Worm (Caenorhabditis elegans) whole organism, mixed stage, embryonic: ENCODE measurements around the gene C46F9.5.

Experiments used
- M03D4.4 ChIP-seq: sonication (generic microtip); optimal IDR thresholded peaks from 2 replicates; lab custom pipeline; 2017; ENCODE audit warnings: mild to moderate bottlenecking, missing genetic modification characterization, missing compliant biosample characterization
- blmp-1 ChIP-seq: fragments of 150-350 bp; optimal IDR thresholded peaks from 2 replicates; lab custom pipeline; 2014; ENCODE audit warnings: missing biosample characterization, missing genetic modification characterization
- ces-1 ChIP-seq: fragments of 150-350 bp; optimal IDR thresholded peaks from 2 replicates; lab custom pipeline; 2014; ENCODE audit warnings: missing biosample characterization, missing genetic modification reagents, missing genetic modification characterization
- elt-3 ChIP-seq: fragments of 150-350 bp; optimal IDR thresholded peaks from 2 replicates; lab custom pipeline; 2014; ENCODE audit warnings: missing biosample characterization, missing genetic modification characterization
- lsy-2 ChIP-seq: fragments of 150-350 bp; optimal IDR thresholded peaks from 2 replicates; lab custom pipeline; 2014; ENCODE audit warnings: missing biosample characterization, missing genetic modification characterization
- nhr-12 ChIP-seq: fragments of 150-350 bp; optimal IDR thresholded peaks from 2 replicates; lab custom pipeline; 2014; ENCODE audit warnings: missing biosample characterization, missing genetic modification characterization
- nhr-237 ChIP-seq: fragments of 150-350 bp; optimal IDR thresholded peaks from 2 replicates; lab custom pipeline; 2014; ENCODE audit warnings: missing biosample characterization, missing genetic modification characterization
- nhr-28 ChIP-seq: fragments of 150-350 bp; optimal IDR thresholded peaks from 2 replicates; lab custom pipeline; 2014; ENCODE audit warnings: missing biosample characterization, missing genetic modification characterization
- nhr-76 ChIP-seq: sonication (generic microtip); optimal IDR thresholded peaks from 2 replicates; lab custom pipeline; 2017; ENCODE audit warnings: missing biosample characterization, missing genetic modification characterization
- unc-39 ChIP-seq: fragments of 150-350 bp; optimal IDR thresholded peaks from 2 replicates; lab custom pipeline; 2014; ENCODE audit warnings: missing biosample characterization, missing genetic modification characterization

- no peak for TF ChIP-seq blmp-1 (tag; lab: Kevin White, UChicago)
- no peak for TF ChIP-seq M03D4.4 (tag; lab: Kevin White, UChicago)
- TF ChIP-seq nhr-76: no peak
- no peak for TF ChIP-seq nhr-237 (tag; lab: Kevin White, UChicago)
- no peak for TF ChIP-seq elt-3 (tag; lab: Kevin White, UChicago)
- TF ChIP-seq lsy-2 (tag; lab: Kevin White, UChicago): no peak
- TF ChIP-seq ces-1 (GFP tag; lab: Kevin White, UChicago): no peak
- no peak for TF ChIP-seq unc-39 (tag; lab: Kevin White, UChicago)
- no peak for TF ChIP-seq nhr-12 (tag; lab: Kevin White, UChicago)
- TF ChIP-seq nhr-28 (tag; lab: Kevin White, UChicago): no peak
Observed at ce11 chrII:1882705-1883104, 12.7 kb upstream of the C46F9.5 start, which contains the start of gene math-5.
